Worm (Caenorhabditis elegans): ENCODE results near the gene F56C3.10.
"Not testable (repeated sequence)": the region's sequence is repeated elsewhere in the genome, so short reads cannot be mapped to it uniquely, and the experiment has no call there.

F56C3.10 gene

ce11 chrX:1381565-1381964, at the start of gene F56C3.10:
Gene F56C3.10 (minus strand): TSS chrX:1381665.
- no peak for TF ChIP-seq unc-62 (GFP tag; optimal IDR thresholded peaks at IDR 0.05)

ce11 chrX:1430707-1431106, 49.2 kb upstream of the F56C3.10 start, which contains the start of gene F19G12.1:
Gene F19G12.1 (plus strand): TSS chrX:1431007.
- not testable (repeated sequence) for TF ChIP-seq unc-62 (GFP tag; optimal IDR thresholded peaks at IDR 0.05)

- no peak for TF ChIP-seq unc-62 (GFP tag; optimal IDR thresholded peaks at IDR 0.05)
Observed at ce11 chrX:1426425-1426824, 45.0 kb upstream of the F56C3.10 start, which contains the start of gene F19G12.11. Gene F19G12.11 (minus strand): TSS chrX:1426525.

ce11 chrX:1424509-1424908, 43.0 kb upstream of the F56C3.10 start, which contains the start of gene F19G12.3:
Gene F19G12.3 (plus strand): TSS chrX:1424809.
- TF ChIP-seq unc-62 (GFP tag; optimal IDR thresholded peaks at IDR 0.05) = no peak

DNA sequence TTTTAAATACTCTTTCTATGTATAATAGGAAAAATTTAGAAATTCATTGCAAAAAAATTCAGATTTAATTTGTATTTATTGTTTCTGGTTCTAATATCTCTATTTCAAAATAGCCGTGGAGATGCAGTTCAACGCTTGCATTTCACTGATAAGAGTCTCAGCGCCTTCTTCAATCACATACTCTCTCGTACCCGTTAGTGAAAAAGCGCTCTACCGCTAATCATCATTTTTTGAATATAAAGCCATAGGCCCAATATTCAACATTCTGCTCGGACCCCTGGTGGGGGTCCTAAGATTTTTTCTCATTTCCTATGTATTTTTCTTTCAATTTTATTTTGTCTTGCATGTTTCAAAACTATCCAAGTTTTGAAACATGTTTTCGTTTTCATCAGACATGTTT, 39.1 kb upstream of the F56C3.10 start:
- no peak for TF ChIP-seq unc-62 (GFP tag; optimal IDR thresholded peaks at IDR 0.05)

- TF ChIP-seq unc-62 (GFP tag; optimal IDR thresholded peaks at IDR 0.05) = no peak
Observed at ce11 chrX:1419163-1419696, 37.8 kb upstream of the F56C3.10 start, which contains the start of gene F19G12.9. Gene F19G12.9 (plus strand): TSS chrX:1419213.

DNA sequence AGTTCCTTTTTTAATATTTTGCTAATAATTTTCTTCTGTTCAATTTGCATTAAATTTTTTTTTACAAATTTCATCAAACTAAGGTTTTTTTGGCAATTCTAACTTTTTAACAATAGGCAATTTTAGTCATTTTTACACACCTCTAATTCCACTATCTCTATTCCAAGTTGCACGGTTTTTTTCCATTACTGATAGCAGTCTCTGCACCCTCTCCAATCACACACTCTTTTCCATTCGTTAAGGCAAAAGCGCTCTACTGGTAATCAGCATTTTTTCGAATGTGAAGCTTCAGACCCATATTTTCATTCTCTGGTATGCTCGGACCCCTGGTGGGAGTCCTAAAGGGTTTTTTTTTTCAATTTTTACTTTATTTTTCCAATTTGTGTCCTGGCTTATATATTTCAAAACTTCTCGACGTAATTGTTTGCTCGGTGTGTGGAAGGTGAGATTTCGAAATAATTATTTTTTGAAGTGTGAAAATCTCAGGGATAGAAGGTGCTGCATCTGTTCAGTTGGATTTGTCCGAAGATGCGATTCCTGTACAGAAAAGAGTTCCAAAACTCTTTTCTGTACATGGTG, 35.4 kb upstream of the F56C3.10 start, which contains the start of the genes F19G12.4 and F19G12.8:
Gene F19G12.4 (plus strand): TSS at position 529 of the 579 bp plus-strand sequence.
Gene F19G12.8 (plus strand): TSS at position 545 of the 579 bp plus-strand sequence.
- no peak for TF ChIP-seq unc-62 (GFP tag; optimal IDR thresholded peaks at IDR 0.05)

- TF ChIP-seq unc-62 (GFP tag; optimal IDR thresholded peaks at IDR 0.05) = no peak
Observed at ce11 chrX:1412844-1413243, 31.4 kb upstream of the F56C3.10 start, which contains the start of gene srh-19. Gene srh-19 (plus strand): TSS chrX:1413144.

DNA sequence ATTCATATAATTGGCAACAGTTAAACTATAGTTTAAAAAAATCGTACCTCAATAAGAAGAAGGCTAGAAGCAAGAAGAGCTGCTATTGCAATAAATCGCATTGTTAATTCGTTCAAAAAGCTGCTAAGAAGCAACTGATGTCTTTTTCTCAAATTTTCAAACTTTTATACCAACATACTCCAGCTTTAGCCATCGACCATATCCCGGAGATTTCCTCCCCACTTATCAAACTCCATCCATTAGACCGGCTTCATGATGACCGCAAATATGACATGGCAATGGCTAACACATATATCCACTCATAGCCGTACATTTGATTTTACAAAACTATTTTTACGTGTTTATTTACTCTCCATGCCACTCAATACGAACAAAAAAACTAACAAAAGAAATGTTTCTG, 29.1 kb upstream of the F56C3.10 start, which contains the start of gene abu-2:
Gene abu-2 (minus strand): TSS at position 101 of the 400 bp plus-strand sequence.
- TF ChIP-seq unc-62 (GFP tag; optimal IDR thresholded peaks at IDR 0.05) = no peak

DNA sequence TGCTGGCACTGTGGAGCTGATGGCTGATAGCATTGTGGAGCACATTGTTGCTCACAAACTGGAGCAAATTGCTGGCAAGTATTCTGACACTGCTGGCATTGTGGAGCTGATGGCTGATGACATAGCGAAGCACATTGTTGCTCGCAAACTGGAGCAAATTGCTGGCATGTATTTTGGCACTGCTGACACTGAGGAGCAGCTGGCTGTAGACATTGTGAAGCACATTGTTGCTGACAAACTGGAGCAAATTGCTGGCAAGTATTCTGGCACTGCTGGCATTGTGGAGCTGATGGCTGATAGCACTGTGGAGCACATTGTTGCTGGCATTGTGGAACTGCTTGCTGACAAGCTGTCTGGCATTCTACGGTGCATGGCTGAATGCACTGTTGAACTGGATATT, 27.8 kb upstream of the F56C3.10 start:
- no peak for TF ChIP-seq unc-62 (GFP tag; optimal IDR thresholded peaks at IDR 0.05)

DNA sequence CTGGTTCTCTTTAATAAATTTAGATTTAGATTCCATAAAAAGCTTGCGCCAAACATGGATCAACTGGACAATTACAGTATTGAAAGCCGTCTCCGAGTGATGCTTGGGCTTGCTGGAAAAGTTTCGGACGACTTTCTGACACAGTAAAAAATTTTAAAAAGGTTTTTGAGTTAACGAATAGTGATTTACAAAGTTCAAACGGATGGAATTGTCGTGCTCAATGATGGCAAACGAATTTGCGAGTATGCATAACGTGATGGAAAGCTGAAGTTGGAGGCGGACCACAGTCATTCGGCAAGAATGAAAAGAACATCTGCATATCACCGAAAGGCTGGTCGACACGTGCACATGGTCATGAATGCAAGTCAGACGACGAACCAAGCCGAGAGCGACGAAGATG, 22.5 kb upstream of the F56C3.10 start, which contains the start of gene ZK402.1:
Gene ZK402.1 (plus strand): TSS at position 301 of the 400 bp plus-strand sequence.
- not testable (repeated sequence) for TF ChIP-seq unc-62 (GFP tag; optimal IDR thresholded peaks at IDR 0.05)

DNA sequence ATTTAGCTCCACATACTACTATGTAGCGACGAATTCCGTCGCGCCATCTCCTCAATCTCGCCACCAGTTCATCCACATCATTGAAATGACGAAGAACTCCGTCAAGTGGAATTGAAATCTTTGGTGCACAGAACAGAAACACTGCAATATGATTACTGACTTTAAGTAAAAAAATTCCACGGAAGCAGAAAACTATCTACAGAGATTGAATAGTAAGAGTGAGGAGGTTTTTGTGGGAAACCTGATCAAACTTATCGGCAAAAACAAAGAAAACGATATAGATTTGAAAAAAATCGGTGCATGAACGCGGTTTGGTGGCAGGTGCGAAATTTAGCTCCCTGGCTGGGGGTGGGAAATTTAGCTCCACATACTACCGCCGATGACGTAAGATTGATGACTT, 22.0 kb upstream of the F56C3.10 start, which contains the start of gene ZK402.2:
Gene ZK402.2 (plus strand): TSS at position 301 of the 400 bp plus-strand sequence.
- TF ChIP-seq unc-62 (GFP tag; optimal IDR thresholded peaks at IDR 0.05) = not testable (repeated sequence)

DNA sequence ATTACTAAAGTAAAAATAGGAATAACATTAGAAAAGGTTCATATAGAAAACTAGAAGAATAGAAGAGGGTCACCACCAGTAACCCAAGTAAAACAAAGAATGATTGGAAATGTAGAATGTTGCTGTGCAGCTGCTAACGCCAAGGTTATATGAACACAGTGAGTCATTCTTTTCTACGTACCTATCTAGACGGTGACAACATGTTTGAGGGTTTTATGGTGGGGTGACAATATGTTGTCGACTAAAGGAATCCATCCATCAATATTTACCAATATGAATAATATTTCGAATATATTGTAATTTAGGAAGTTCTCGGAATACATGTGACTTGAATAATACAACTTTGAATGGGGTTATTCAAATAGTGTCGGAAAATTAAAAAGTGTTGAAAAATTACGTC, 19.8 kb upstream of the F56C3.10 start, which contains the start of gene ZK402.5:
Gene ZK402.5 (minus strand): TSS at position 101 of the 400 bp plus-strand sequence.
- TF ChIP-seq unc-62 (GFP tag; optimal IDR thresholded peaks at IDR 0.05) = no peak

- no peak for TF ChIP-seq unc-62 (GFP tag; optimal IDR thresholded peaks at IDR 0.05)
Observed at ce11 chrX:1397516-1397915, 16.1 kb upstream of the F56C3.10 start, which contains the start of gene H39E20.1. Gene H39E20.1 (minus strand): TSS chrX:1397616.

ce11 chrX:1395793-1396192, 14.3 kb upstream of the F56C3.10 start:
- TF ChIP-seq unc-62 (GFP tag; optimal IDR thresholded peaks at IDR 0.05) = no peak

DNA sequence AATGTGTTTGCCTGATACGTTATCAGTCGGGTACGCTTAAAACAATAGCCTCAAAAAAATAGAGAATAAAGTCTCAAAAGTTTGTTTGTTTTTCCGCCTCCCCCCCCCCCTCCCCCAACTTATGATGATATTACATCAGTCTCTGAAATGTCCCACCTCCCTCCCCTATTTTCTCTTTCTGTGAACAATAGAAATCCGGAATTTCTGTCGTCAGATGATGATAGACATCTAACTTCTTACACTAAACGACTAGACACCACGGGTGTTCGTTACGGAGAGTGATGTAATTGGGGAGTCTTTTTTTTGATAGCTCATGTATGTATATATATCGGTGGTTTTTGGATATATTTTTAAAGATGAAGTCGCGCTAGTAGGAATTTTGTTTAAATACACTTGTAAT, 13.0 kb upstream of the F56C3.10 start:
- TF ChIP-seq unc-62 (GFP tag; optimal IDR thresholded peaks at IDR 0.05) = no peak

ce11 chrX:1393891-1394290, 12.4 kb upstream of the F56C3.10 start, which contains the start of gene F56C3.9:
Gene F56C3.9 (minus strand): TSS chrX:1393991.
- TF ChIP-seq unc-62 (GFP tag; optimal IDR thresholded peaks at IDR 0.05) = no peak
